Comparison of ENCODE assay signal across 4 fruit fly cellular contexts in the genomic region with DNA sequence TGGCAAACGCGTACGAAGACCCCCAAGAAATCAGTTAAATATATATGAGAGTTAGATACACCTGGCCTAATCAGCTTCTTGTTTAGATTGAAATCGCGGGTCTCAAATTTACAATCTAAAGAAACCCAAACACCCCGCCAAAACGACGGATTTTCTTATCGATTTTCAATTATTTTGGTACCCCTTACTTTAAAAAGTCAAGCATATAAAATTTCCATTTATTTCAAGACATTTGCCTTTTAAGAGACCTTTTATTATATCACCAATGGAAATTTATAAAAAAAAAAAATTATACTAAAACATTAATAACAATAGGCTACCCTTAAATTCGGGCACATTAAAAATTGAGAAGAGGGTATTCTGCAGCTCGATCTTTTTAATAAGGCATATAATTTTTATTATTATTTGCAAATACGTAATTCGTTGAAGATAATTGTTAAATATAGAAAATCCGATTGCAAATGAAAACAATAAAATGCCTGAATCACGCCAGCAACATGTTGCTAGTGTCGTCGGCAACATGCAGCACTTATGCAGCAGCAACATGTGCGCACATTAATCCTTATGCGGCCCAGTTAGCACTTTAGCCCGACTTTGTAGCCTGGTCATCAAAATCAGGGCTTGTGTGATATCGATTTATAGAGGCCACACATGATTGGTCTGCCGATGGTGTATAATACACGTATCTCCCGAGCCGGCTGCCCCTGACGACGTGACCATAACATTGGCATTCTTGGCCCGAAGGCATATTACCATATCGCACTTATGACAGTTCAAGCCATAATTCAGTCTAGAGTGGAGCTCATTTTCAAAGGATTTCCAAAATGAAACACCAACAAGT.
A peak's percentile ranks its signal among the peaks of the same experiment; 100 is the strongest.
TF ChIP-seq lines count a peak whose summit lies in the region.

A gene (minus strand): TSS at position 65 of the 841 bp plus-strand sequence.
A gene (plus strand): TSS at position 791 of the 841 bp plus-strand sequence.

TF ChIP-seq in whole organism, adult, 20 proteins besides CTCF, POLR2A, EP300 and RAD21 (continued from another document):
- TF ChIP-seq Crg-1 (GFP tag; optimal IDR thresholded peaks at IDR 0.05; lab: Kevin White, UChicago) (no peak), CG11617 (GFP tag; optimal IDR thresholded peaks at IDR 0.05; lab: Kevin White, UChicago) (peak; percentile 3), CG7101 (tag; optimal IDR thresholded peaks at IDR 0.05; lab: Kevin White, UChicago) (peak; percentile 19), CG7045 (GFP tag; optimal IDR thresholded peaks at IDR 0.05; lab: Kevin White, UChicago) (no peak)

TF ChIP-seq in whole organism, embryonic, 481 proteins besides CTCF, POLR2A, EP300 and RAD21 (continued from another document and continues in another):
- TF ChIP-seq wdn (GFP tag; IDR thresholded peaks at IDR 0.05; lab: Robert Waterston, UW) (0 out of 2 replicates have a peak, but pooled peaks have one; percentile 18), Gug (GFP tag; IDR thresholded peaks at IDR 0.05; lab: Robert Waterston, UW) (no peak), CG2678 (tag; optimal IDR thresholded peaks at IDR 0.05; lab: Kevin White, UChicago) (peak; percentile 44), sug (tag; optimal IDR thresholded peaks at IDR 0.05; lab: Kevin White, UChicago) (peak; percentile 73), Rfx (GFP tag; IDR thresholded peaks at IDR 0.05; lab: Robert Waterston, UW) (no peak), CG2120 (GFP tag; optimal IDR thresholded peaks at IDR 0.05; lab: Kevin White, UChicago) (peak; percentile 24), da (GFP tag; optimal IDR thresholded peaks at IDR 0.05; lab: Kevin White, UChicago) (no peak), pita (GFP tag; optimal IDR thresholded peaks at IDR 0.05; lab: Kevin White, UChicago) (no peak), chif (GFP tag; optimal IDR thresholded peaks at IDR 0.05; lab: Kevin White, UChicago) (no peak), Atf6 (GFP tag; IDR thresholded peaks at IDR 0.05; lab: Robert Waterston, UW) (no peak), CG32767 (GFP tag; IDR thresholded peaks at IDR 0.05; lab: Robert Waterston, UW) (no peak), Asciz (GFP tag; optimal IDR thresholded peaks at IDR 0.05; lab: Kevin White, UChicago) (no peak), gsb-n (tag; optimal IDR thresholded peaks at IDR 0.05; lab: Kevin White, UChicago) (no peak), CG3281 (GFP tag; optimal IDR thresholded peaks at IDR 0.05; lab: Kevin White, UChicago) (peak; percentile 2), Hr39 (optimal IDR thresholded peaks at IDR 0.05; lab: Kevin White, UChicago) (no peak), CG10366 (GFP tag; IDR thresholded peaks at IDR 0.05; lab: Robert Waterston, UW) (no peak), Lpt (GFP tag; optimal IDR thresholded peaks at IDR 0.05; lab: Kevin White, UChicago) (no peak), psq (GFP tag; optimal IDR thresholded peaks at IDR 0.05; lab: Kevin White, UChicago) (no peak), Usf (GFP tag; optimal IDR thresholded peaks at IDR 0.05; lab: Kevin White, UChicago) (no peak), Sox102F (GFP tag; optimal IDR thresholded peaks at IDR 0.05; lab: Kevin White, UChicago) (peak; percentile 3), Meics (GFP tag; optimal IDR thresholded peaks at IDR 0.05; lab: Kevin White, UChicago) (peak; percentile 12), CG6254 (GFP tag; optimal IDR thresholded peaks at IDR 0.05; lab: Kevin White, UChicago) (no peak), gem (tag; optimal IDR thresholded peaks at IDR 0.05; lab: Kevin White, UChicago) (peak; percentile 39), CG10959 (GFP tag; IDR thresholded peaks at IDR 0.05; lab: Robert Waterston, UW) (0 out of 2 replicates have a peak, but pooled peaks have one; percentile 22), CG8924 (tag; optimal IDR thresholded peaks at IDR 0.05; lab: Kevin White, UChicago) (no peak), Oaz (GFP tag; IDR thresholded peaks at IDR 0.05; lab: Robert Waterston, UW) (no peak), trh (GFP tag; optimal IDR thresholded peaks at IDR 0.05; lab: Kevin White, UChicago) (no peak), D19B (GFP tag; optimal IDR thresholded peaks at IDR 0.05; lab: Kevin White, UChicago) (peak; percentile 42), CG12659 (GFP tag; optimal IDR thresholded peaks at IDR 0.05; lab: Kevin White, UChicago) (no peak), CG17829 (tag; optimal IDR thresholded peaks at IDR 0.05; lab: Kevin White, UChicago) (no peak), CG18262 (tag; optimal IDR thresholded peaks at IDR 0.05; lab: Kevin White, UChicago) (no peak), CG9876 (GFP tag; optimal IDR thresholded peaks at IDR 0.05; lab: Kevin White, UChicago) (no peak), CG14965 (GFP tag; optimal IDR thresholded peaks at IDR 0.05; lab: Kevin White, UChicago; ENCODE audit: borderline replicate concordance) (no peak), CG3847 (GFP tag; IDR thresholded peaks at IDR 0.05; lab: Robert Waterston, UW) (no peak), CG7928 (GFP tag; optimal IDR thresholded peaks at IDR 0.05; lab: Kevin White, UChicago) (no peak), B-H2 (GFP tag; optimal IDR thresholded peaks at IDR 0.05; lab: Kevin White, UChicago) (no peak), Neu2 (GFP tag; optimal IDR thresholded peaks at IDR 0.05; lab: Kevin White, UChicago; ENCODE audit: borderline replicate concordance) (no peak), Dek (tag; optimal IDR thresholded peaks at IDR 0.05; lab: Kevin White, UChicago) (peak; percentile 17), grn (GFP tag; optimal IDR thresholded peaks at IDR 0.05; lab: Kevin White, UChicago) (peak; percentile 50), exex (tag; optimal IDR thresholded peaks at IDR 0.05; lab: Kevin White, UChicago) (peak; percentile 83)

TF ChIP-seq in whole organism, prepupa, 60 proteins besides CTCF, POLR2A, EP300 and RAD21 (continued from another document):
- TF ChIP-seq Sox14 (GFP tag; optimal IDR thresholded peaks at IDR 0.05; lab: Kevin White, UChicago) (peak; percentile 28), spab (GFP tag; optimal IDR thresholded peaks at IDR 0.05; lab: Kevin White, UChicago) (no peak), CG6276 (GFP tag; optimal IDR thresholded peaks at IDR 0.05; lab: Kevin White, UChicago) (no peak), CG6854 (GFP tag; optimal IDR thresholded peaks at IDR 0.05; lab: Kevin White, UChicago) (no peak), Hr39 (GFP tag; optimal IDR thresholded peaks at IDR 0.05; lab: Kevin White, UChicago) (peak; percentile 39), Blimp-1 (GFP tag; optimal IDR thresholded peaks at IDR 0.05; lab: Kevin White, UChicago) (peak; percentile 36), Ets21C (GFP tag; optimal IDR thresholded peaks at IDR 0.05; lab: Kevin White, UChicago) (peak; percentile 46), CG4318 (GFP tag; optimal IDR thresholded peaks at IDR 0.05; lab: Kevin White, UChicago) (no peak), CG11902 (GFP tag; optimal IDR thresholded peaks at IDR 0.05; lab: Kevin White, UChicago) (no peak), Sox15 (GFP tag; optimal IDR thresholded peaks at IDR 0.05; lab: Kevin White, UChicago) (no peak), fkh (GFP tag; optimal IDR thresholded peaks at IDR 0.05; lab: Kevin White, UChicago) (no peak), CG10669 (GFP tag; optimal IDR thresholded peaks at IDR 0.05; lab: Kevin White, UChicago) (no peak), acj6 (GFP tag; optimal IDR thresholded peaks at IDR 0.05; lab: Kevin White, UChicago) (peak; percentile 39), CG15336 (GFP tag; IDR thresholded peaks at IDR 0.05; lab: Robert Waterston, UW) (no peak), esn (GFP tag; optimal IDR thresholded peaks at IDR 0.05; lab: Kevin White, UChicago) (peak; percentile 85), Sox102F (GFP tag; optimal IDR thresholded peaks at IDR 0.05; lab: Kevin White, UChicago) (no peak), net (GFP tag; optimal IDR thresholded peaks at IDR 0.05; lab: Kevin White, UChicago) (no peak), CG32006 (GFP tag; optimal IDR thresholded peaks at IDR 0.05; lab: Kevin White, UChicago) (no peak), CG6792 (GFP tag; optimal IDR thresholded peaks at IDR 0.05; lab: Kevin White, UChicago) (peak; percentile 48), pdm3 (GFP tag; optimal IDR thresholded peaks at IDR 0.05; lab: Kevin White, UChicago) (peak; percentile 34), Eip75B (GFP tag; optimal IDR thresholded peaks at IDR 0.05; lab: Kevin White, UChicago) (no peak), Hr38 (GFP tag; optimal IDR thresholded peaks at IDR 0.05; lab: Kevin White, UChicago) (no peak), CG8119 (GFP tag; IDR thresholded peaks at IDR 0.05; lab: Robert Waterston, UW) (no peak), CG11294 (GFP tag; IDR thresholded peaks at IDR 0.05; lab: Robert Waterston, UW) (no peak), CG3032 (tag; optimal IDR thresholded peaks at IDR 0.05; lab: Kevin White, UChicago) (no peak), Ets96B (tag; optimal IDR thresholded peaks at IDR 0.05; lab: Kevin White, UChicago) (peak; percentile 10), Met (GFP tag; optimal IDR thresholded peaks at IDR 0.05; lab: Kevin White, UChicago) (peak; percentile 70), cyc (GFP tag; optimal IDR thresholded peaks at IDR 0.05; lab: Kevin White, UChicago) (peak; percentile 32), dsx (GFP tag; optimal IDR thresholded peaks at IDR 0.05; lab: Kevin White, UChicago; ENCODE audit: poor library complexity, severe bottlenecking) (no peak), CG1621 (tag; optimal IDR thresholded peaks at IDR 0.05; lab: Kevin White, UChicago) (no peak), Eip93F (GFP tag; optimal IDR thresholded peaks at IDR 0.05; lab: Kevin White, UChicago) (peak; percentile 15), CG3919 (GFP tag; optimal IDR thresholded peaks at IDR 0.05; lab: Kevin White, UChicago) (no peak), svp (GFP tag; lab: Kevin White, UChicago) (peak; percentile 90), Hr4 (GFP tag; optimal IDR thresholded peaks at IDR 0.05; lab: Kevin White, UChicago) (no peak), CG16779 (tag; optimal IDR thresholded peaks at IDR 0.05; lab: Kevin White, UChicago) (no peak), vri (GFP tag; optimal IDR thresholded peaks at IDR 0.05; lab: Kevin White, UChicago) (peak; percentile 86)
TF ChIP-seq in whole organism, prepupa: peak in this region for 20.

TF ChIP-seq in whole organism, wandering third instar larva, 38 proteins besides CTCF, POLR2A, EP300 and RAD21 (continued from another document):
- TF ChIP-seq Abd-B (GFP tag; optimal IDR thresholded peaks at IDR 0.05; lab: Kevin White, UChicago), result no peak
- peak; percentile 32 for TF ChIP-seq Rel (GFP tag; optimal IDR thresholded peaks at IDR 0.05; lab: Kevin White, UChicago)
- TF ChIP-seq Rel (tag; optimal IDR thresholded peaks at IDR 0.05; lab: Kevin White, UChicago), result no peak
- TF ChIP-seq Jra (GFP tag; optimal IDR thresholded peaks at IDR 0.05; lab: Kevin White, UChicago), result peak; percentile 52
- peak; percentile 73 for TF ChIP-seq psq (GFP tag; optimal IDR thresholded peaks at IDR 0.05; lab: Kevin White, UChicago)
- peak; percentile 73 for TF ChIP-seq ey (GFP tag; optimal IDR thresholded peaks at IDR 0.05; lab: Kevin White, UChicago)
- peak; percentile 60 for TF ChIP-seq dmrt93B (GFP tag; optimal IDR thresholded peaks at IDR 0.05; lab: Kevin White, UChicago)
- TF ChIP-seq Mio (GFP tag; optimal IDR thresholded peaks at IDR 0.05; lab: Kevin White, UChicago), result no peak
